Worm (Caenorhabditis elegans): ENCODE measurements around the gene hrpf-2.
A peak's percentile ranks its signal among the peaks of the same experiment; 100 is the strongest.

hrpf-2 gene

DNA sequence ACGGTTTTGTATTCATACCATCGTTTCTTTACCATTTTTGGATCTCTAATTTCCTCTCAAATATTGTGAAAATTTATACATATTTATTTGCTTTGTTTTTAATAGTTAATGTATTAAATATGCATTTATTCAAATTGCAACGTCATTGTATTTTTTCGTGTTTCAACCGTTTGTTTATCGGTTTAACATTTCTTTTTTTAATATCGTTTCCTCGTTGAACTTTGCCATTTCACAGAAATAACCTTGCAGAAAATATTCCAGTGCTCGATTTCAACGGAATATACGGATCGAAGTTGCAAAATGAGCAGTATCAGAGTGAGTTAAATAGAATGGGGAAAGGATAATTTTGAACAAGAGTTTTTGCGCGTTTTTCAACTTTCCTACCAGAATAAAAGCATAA is 47.0 kb downstream of the hrpf-2 start, which contains the start of gene seu-1:
Gene seu-1, plus strand, starts transcription at position 301 of the 400 bp plus-strand sequence.
- TF ChIP-seq ceh-58 (GFP tag; IDR thresholded peaks at IDR 0.05) (no peak), tbp1 (GFP tag; optimal IDR thresholded peaks at IDR 0.05) (no peak), C06A6.2 (GFP tag; conservative IDR thresholded peaks at IDR 0.05) (no peak), F23B12.7 (tag; optimal IDR thresholded peaks at IDR 0.05; ENCODE audit: insufficient read depth) (no peak), lin-35 (GFP tag; optimal IDR thresholded peaks at IDR 0.05) (no peak), ztf-6 (GFP tag; IDR thresholded peaks at IDR 0.05) (no peak), ztf-18 (tag; optimal IDR thresholded peaks at IDR 0.05) (no peak), mxl-1 (tag; optimal IDR thresholded peaks at IDR 0.05) (no peak), F39B2.1 (GFP tag; IDR thresholded peaks at IDR 0.05) (no peak), F52B5.7 (tag; optimal IDR thresholded peaks at IDR 0.05) (no peak), ccch-3 (GFP tag; optimal IDR thresholded peaks at IDR 0.05) (no peak), snpc-3.4 (tag; optimal IDR thresholded peaks at IDR 0.05) (no peak), ama-1 (optimal IDR thresholded peaks at IDR 0.05) (no peak), ama-1 (GFP tag; optimal IDR thresholded peaks at IDR 0.05) (no peak), F37B4.10 (GFP tag; IDR thresholded peaks at IDR 0.05) (no peak), K12H6.12 (tag; optimal IDR thresholded peaks at IDR 0.05) (no peak)

DNA sequence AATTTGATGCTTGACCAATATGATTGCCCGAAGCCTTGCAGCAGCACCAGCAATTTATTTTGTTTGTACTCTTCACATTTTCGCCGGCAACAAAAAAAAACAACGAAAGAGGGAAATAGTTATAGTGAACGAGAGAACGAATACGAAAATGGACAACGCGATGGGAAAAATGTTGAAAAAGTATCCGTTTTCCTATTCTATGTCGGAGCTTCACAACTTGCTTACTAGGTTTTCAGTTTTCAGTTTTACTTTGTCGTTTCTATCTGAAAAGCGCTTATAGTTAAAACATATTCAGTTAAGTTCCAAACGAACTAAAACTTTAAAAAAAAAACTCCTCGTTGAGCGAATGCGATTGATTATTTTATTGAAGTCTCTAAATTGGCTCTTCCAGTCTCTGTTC is 48.1 kb downstream of the hrpf-2 start:
- TF ChIP-seq madf-8 (GFP tag; conservative IDR thresholded peaks at IDR 0.05): no peak
- TF ChIP-seq atf-7 (tag; optimal IDR thresholded peaks at IDR 0.05): no peak
- TF ChIP-seq K11D2.4 (GFP tag; IDR thresholded peaks at IDR 0.05): no peak
- no peak for TF ChIP-seq snpc-1.3 (tag; optimal IDR thresholded peaks at IDR 0.05; ENCODE audit: insufficient read depth)
- no peak for TF ChIP-seq ekl-4 (GFP tag; IDR thresholded peaks at IDR 0.05)
- no peak for TF ChIP-seq snpc-1.1 (tag; optimal IDR thresholded peaks at IDR 0.05; ENCODE audit: insufficient read depth)
- no peak for TF ChIP-seq dpl-1 (GFP tag; optimal IDR thresholded peaks at IDR 0.05)
- TF ChIP-seq B0336.3 (GFP tag; IDR thresholded peaks at IDR 0.05): no peak
- TF ChIP-seq let-607 (tag; optimal IDR thresholded peaks at IDR 0.05): no peak
- no peak for TF ChIP-seq egl-18 (GFP tag; IDR thresholded peaks at IDR 0.05)

DNA sequence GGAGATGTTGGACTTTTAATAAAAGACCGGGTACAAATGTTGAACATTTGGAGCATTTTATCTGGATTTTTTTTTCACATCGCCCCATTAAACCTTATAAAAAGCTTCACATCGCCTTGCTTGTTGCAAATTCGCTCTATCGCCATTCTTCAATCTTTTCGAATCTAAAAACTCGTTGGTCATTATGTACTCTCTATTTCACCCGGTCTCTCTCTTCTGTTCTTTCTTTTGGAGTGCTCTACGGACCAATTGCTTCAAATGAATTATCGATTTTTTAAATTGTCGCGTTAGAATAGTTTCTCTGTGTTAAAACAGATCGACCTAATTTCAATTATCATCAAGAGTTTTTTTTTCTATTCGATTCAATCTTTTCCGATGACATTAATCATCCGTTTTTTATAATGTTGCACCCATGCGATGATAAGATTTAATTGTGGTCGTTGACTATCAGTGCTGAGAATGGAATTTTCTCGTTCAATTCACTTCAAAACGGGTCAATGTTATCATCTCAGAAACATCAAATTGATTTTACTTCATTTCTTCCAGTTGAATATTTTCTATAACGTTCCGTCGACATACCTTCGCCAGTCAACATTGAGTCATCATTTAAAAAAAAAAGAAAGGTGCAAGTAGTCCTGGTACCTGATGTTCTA is 48.8 kb downstream of the hrpf-2 start:
- TF ChIP-seq hrde-1 (tag; optimal IDR thresholded peaks at IDR 0.05; ENCODE audit: borderline replicate concordance): no peak
- TF ChIP-seq attf-5 (GFP tag; optimal IDR thresholded peaks at IDR 0.05): peak; percentile 4
- TF ChIP-seq egl-44 (GFP tag; IDR thresholded peaks at IDR 0.05): no peak
- no peak for TF ChIP-seq C06A6.2 (GFP tag; conservative IDR thresholded peaks at IDR 0.05)
- TF ChIP-seq Y53F4B.3 (GFP tag; IDR thresholded peaks at IDR 0.05): no peak
- no peak for TF ChIP-seq atf-7 (tag; optimal IDR thresholded peaks at IDR 0.05)
- peak in 1 of 3 experiments; percentile 12 for TF ChIP-seq lin-35 (GFP tag; optimal IDR thresholded peaks at IDR 0.05)
- no peak for TF ChIP-seq snpc-3.4 (tag; optimal IDR thresholded peaks at IDR 0.05)
- TF ChIP-seq somi-1 (GFP tag; optimal IDR thresholded peaks at IDR 0.05): no peak
- no peak for TF ChIP-seq egrh-3 (GFP tag; IDR thresholded peaks at IDR 0.05)
- no peak for TF ChIP-seq gei-17 (GFP tag; optimal IDR thresholded peaks at IDR 0.05)
- peak; percentile 27; the same call in 1 of the 2 replicates for TF ChIP-seq hmg-1.2 (GFP tag; IDR thresholded peaks at IDR 0.05)
- 0 out of 2 replicates have a peak, but pooled peaks have one; percentile 42 for TF ChIP-seq mcd-1 (GFP tag; IDR thresholded peaks at IDR 0.05)
- TF ChIP-seq rec-8 (tag; optimal IDR thresholded peaks at IDR 0.05): no peak
- TF ChIP-seq ztf-18 (tag; optimal IDR thresholded peaks at IDR 0.05): no peak
- TF ChIP-seq tbp1 (GFP tag; optimal IDR thresholded peaks at IDR 0.05): no peak
- no peak for TF ChIP-seq madf-6 (GFP tag; IDR thresholded peaks at IDR 0.05)
- no peak for TF ChIP-seq Y53G8AR.9 (GFP tag; conservative IDR thresholded peaks at IDR 0.05)
- TF ChIP-seq ceh-79 (tag; optimal IDR thresholded peaks at IDR 0.05): no peak
- TF ChIP-seq Y79H2A.3 (GFP tag; conservative IDR thresholded peaks at IDR 0.05): no peak
- peak; percentile 63 for TF ChIP-seq nhr-80 (tag; optimal IDR thresholded peaks at IDR 0.05)
